Fruit fly (Drosophila melanogaster): ENCODE results near the gene yata.

yata gene

dm6 chr3R:29737891-29738290 is 11.1 kb upstream of the yata start, which contains the start of gene Gnpnat (continued):
- no peak for TF ChIP-seq CG4404 (GFP tag; IDR thresholded peaks at IDR 0.05)
- peak; percentile 83 for TF ChIP-seq gem (tag; optimal IDR thresholded peaks at IDR 0.05)
- TF ChIP-seq CG1529 (GFP tag; optimal IDR thresholded peaks at IDR 0.05), result peak; percentile 7
- peak; percentile 21 for TF ChIP-seq CG12769 (tag; optimal IDR thresholded peaks at IDR 0.05)
- peak; percentile 68 for TF ChIP-seq CG13424 (tag; optimal IDR thresholded peaks at IDR 0.05)
- TF ChIP-seq CG2202 (tag; optimal IDR thresholded peaks at IDR 0.05), result peak; percentile 30
- TF ChIP-seq CG7745 (tag; optimal IDR thresholded peaks at IDR 0.05), result no peak
- peak; percentile 38 for TF ChIP-seq fd96Cb (tag; optimal IDR thresholded peaks at IDR 0.05)
- TF ChIP-seq HHEX (GFP tag; optimal IDR thresholded peaks at IDR 0.05), result peak; percentile 48
- peak; percentile 18 for TF ChIP-seq CG18476 (GFP tag; optimal IDR thresholded peaks at IDR 0.05)
- peak; percentile 40 for TF ChIP-seq Xbp1 (GFP tag; optimal IDR thresholded peaks at IDR 0.05)
- TF ChIP-seq CG8388 (GFP tag; optimal IDR thresholded peaks at IDR 0.05), result peak; percentile 59
- TF ChIP-seq CG6854 (GFP tag; optimal IDR thresholded peaks at IDR 0.05), result peak; percentile 29
- peak; percentile 31 for TF ChIP-seq CG3407 (GFP tag; optimal IDR thresholded peaks at IDR 0.05)
- TF ChIP-seq CG12219 (GFP tag; optimal IDR thresholded peaks at IDR 0.05), result peak; percentile 41
- peak; percentile 47 for TF ChIP-seq salm (tag; optimal IDR thresholded peaks at IDR 0.05)
- no peak for TF ChIP-seq Ets65A (GFP tag)
- TF ChIP-seq CG2875 (GFP tag; optimal IDR thresholded peaks at IDR 0.05), result peak; percentile 35
- peak; percentile 50 for TF ChIP-seq CG18262 (tag; optimal IDR thresholded peaks at IDR 0.05)
- TF ChIP-seq Side (GFP tag; optimal IDR thresholded peaks at IDR 0.05), result no peak
- peak; percentile 57 for TF ChIP-seq CG8924 (tag; optimal IDR thresholded peaks at IDR 0.05)
- TF ChIP-seq CG31365 (tag; optimal IDR thresholded peaks at IDR 0.05), result no peak
- TF ChIP-seq CG9727 (GFP tag; optimal IDR thresholded peaks at IDR 0.05), result peak; percentile 60
- peak; percentile 3 for TF ChIP-seq maf-S (GFP tag; optimal IDR thresholded peaks at IDR 0.05)
- TF ChIP-seq CG11085 (GFP tag; IDR thresholded peaks at IDR 0.05), result no peak
- TF ChIP-seq HmgZ (tag; optimal IDR thresholded peaks at IDR 0.05), result peak; percentile 58
- TF ChIP-seq CG12942 (GFP tag; optimal IDR thresholded peaks at IDR 0.05), result peak; percentile 4
- no peak for TF ChIP-seq HmgD (GFP tag; optimal IDR thresholded peaks at IDR 0.05)
- peak; percentile 55 for TF ChIP-seq CG12659 (GFP tag; optimal IDR thresholded peaks at IDR 0.05)
- peak; percentile 55 for TF ChIP-seq CG1233 (GFP tag; optimal IDR thresholded peaks at IDR 0.05)
- TF ChIP-seq CG7556 (GFP tag; optimal IDR thresholded peaks at IDR 0.05), result peak; percentile 66
- peak; percentile 69 for TF ChIP-seq CG2712 (tag; optimal IDR thresholded peaks at IDR 0.05)
- peak; percentile 1 for TF ChIP-seq CG33557 (GFP tag; optimal IDR thresholded peaks at IDR 0.05)
- peak; percentile 60 for TF ChIP-seq gsb-n (tag; optimal IDR thresholded peaks at IDR 0.05)
- peak; percentile 48 for TF ChIP-seq CG16815 (GFP tag; optimal IDR thresholded peaks at IDR 0.05)
- TF ChIP-seq sd (tag; optimal IDR thresholded peaks at IDR 0.05), result peak; percentile 8
- TF ChIP-seq sens (GFP tag), result peak; percentile 80
- peak; percentile 62 for TF ChIP-seq CG17829 (tag; optimal IDR thresholded peaks at IDR 0.05)
- peak; percentile 81 for TF ChIP-seq CG18599 (GFP tag; optimal IDR thresholded peaks at IDR 0.05)
- TF ChIP-seq CG10147 (GFP tag; optimal IDR thresholded peaks at IDR 0.05), result peak; percentile 41
- no peak for TF ChIP-seq fd64A (GFP tag; optimal IDR thresholded peaks at IDR 0.05)
- TF ChIP-seq grau (tag; optimal IDR thresholded peaks at IDR 0.05), result peak; percentile 96
- TF ChIP-seq dmrt99B (tag; optimal IDR thresholded peaks at IDR 0.05), result peak; percentile 63
- TF ChIP-seq CG13894 (tag; optimal IDR thresholded peaks at IDR 0.05), result peak; percentile 26
- TF ChIP-seq z (GFP tag; IDR thresholded peaks at IDR 0.05), result no peak
- peak; percentile 53 for TF ChIP-seq ATbp (GFP tag; optimal IDR thresholded peaks at IDR 0.05)
- peak; percentile 34 for TF ChIP-seq lbe (GFP tag; optimal IDR thresholded peaks at IDR 0.05)
- TF ChIP-seq phol (tag; optimal IDR thresholded peaks at IDR 0.05), result peak; percentile 63
- TF ChIP-seq CG17385 (GFP tag; optimal IDR thresholded peaks at IDR 0.05), result peak; percentile 48
- peak; percentile 46 for TF ChIP-seq bcd (GFP tag; optimal IDR thresholded peaks at IDR 0.05)

All from whole organism, embryonic.